Worm (Caenorhabditis elegans) whole organism, mixed stage, embryonic: ENCODE results near the gene C17F4.8.

Experiments used
- blmp-1 ChIP-seq: fragments of 150-350 bp; optimal IDR thresholded peaks from 2 replicates; lab custom pipeline; 2014; ENCODE audit warnings: missing biosample characterization, missing genetic modification characterization
- ces-1 ChIP-seq: fragments of 150-350 bp; optimal IDR thresholded peaks from 2 replicates; lab custom pipeline; 2014; ENCODE audit warnings: missing biosample characterization, missing genetic modification reagents, missing genetic modification characterization
- elt-1 ChIP-seq: sonication (generic microtip); optimal IDR thresholded peaks from 2 replicates; lab custom pipeline; 2017; ENCODE audit warnings: missing genetic modification characterization, mild to moderate bottlenecking, missing compliant biosample characterization, antibody characterized with exemption, moderate library complexity, borderline replicate concordance; ENCODE audit not compliant: insufficient read depth
- elt-3 ChIP-seq: fragments of 150-350 bp; optimal IDR thresholded peaks from 2 replicates; lab custom pipeline; 2014; ENCODE audit warnings: missing biosample characterization, missing genetic modification characterization
- lin-13 ChIP-seq: fragments of 150-350 bp; optimal IDR thresholded peaks from 2 replicates; lab custom pipeline; 2014; ENCODE audit warnings: missing biosample characterization, missing genetic modification characterization
- mab-5 ChIP-seq: fragments of 150-350 bp; optimal IDR thresholded peaks from 2 replicates; lab custom pipeline; 2014; ENCODE audit warnings: missing biosample characterization, missing genetic modification characterization
- mep-1 ChIP-seq: fragments of 150-350 bp; optimal IDR thresholded peaks from 2 replicates; lab custom pipeline; 2017; ENCODE audit warnings: missing biosample characterization, missing genetic modification reagents, missing genetic modification characterization, inconsistent platforms
- nhr-12 ChIP-seq: fragments of 150-350 bp; optimal IDR thresholded peaks from 2 replicates; lab custom pipeline; 2014; ENCODE audit warnings: missing biosample characterization, missing genetic modification characterization
- nhr-237 ChIP-seq: fragments of 150-350 bp; optimal IDR thresholded peaks from 2 replicates; lab custom pipeline; 2014; ENCODE audit warnings: missing biosample characterization, missing genetic modification characterization
- nhr-28 ChIP-seq: fragments of 150-350 bp; optimal IDR thresholded peaks from 2 replicates; lab custom pipeline; 2014; ENCODE audit warnings: missing biosample characterization, missing genetic modification characterization
- nhr-76 ChIP-seq: sonication (generic microtip); optimal IDR thresholded peaks from 2 replicates; lab custom pipeline; 2017; ENCODE audit warnings: missing biosample characterization, missing genetic modification characterization
- pha-4 ChIP-seq: fragments of 150-350 bp; optimal IDR thresholded peaks from 2 replicates; lab custom pipeline; 2018; ENCODE audit warnings: missing biosample characterization, missing genetic modification reagents, missing genetic modification characterization
- snpc-4 ChIP-seq: fragments of 150-350 bp; optimal IDR thresholded peaks from 2 replicates; lab custom pipeline; 2014; ENCODE audit warnings: missing biosample characterization, missing genetic modification characterization

DNA sequence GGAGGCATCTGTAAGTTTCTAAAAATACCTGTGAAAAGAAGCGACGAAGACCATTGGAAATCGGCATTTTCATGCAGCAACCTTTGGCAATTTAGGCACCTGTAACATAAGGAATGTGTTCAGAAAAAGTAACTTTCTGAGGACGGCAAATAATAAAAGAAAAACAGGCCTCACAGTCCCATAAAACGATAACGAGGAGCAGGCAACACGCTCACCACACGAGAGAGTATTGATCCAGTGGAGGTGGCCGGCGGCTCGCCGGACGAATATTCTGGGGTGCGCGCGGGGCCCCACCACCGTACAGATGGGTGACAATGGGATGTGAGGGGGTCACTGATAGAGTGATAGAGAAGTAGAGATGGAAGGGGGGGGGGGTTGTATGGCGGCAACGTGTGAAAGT lies 40.3 kb upstream of the C17F4.8 start, which contains the start of gene F02E11.3:
- no peak for TF ChIP-seq lin-13 (tag; lab: Kevin White, UChicago)
- TF ChIP-seq ces-1 = no peak
- TF ChIP-seq snpc-4 (tag; lab: Kevin White, UChicago) = no peak
- no peak for TF ChIP-seq nhr-237 (tag; lab: Kevin White, UChicago)
- TF ChIP-seq nhr-12 (tag; lab: Kevin White, UChicago) = no peak
- TF ChIP-seq elt-1 (tag; lab: Kevin White, UChicago) = no peak
- no peak for TF ChIP-seq elt-3 (tag; lab: Kevin White, UChicago)
- no peak for TF ChIP-seq mab-5 (tag; lab: Kevin White, UChicago)
- TF ChIP-seq mep-1 (tag; lab: Kevin White, UChicago) = no peak
- TF ChIP-seq nhr-76 (tag; lab: Kevin White, UChicago) = no peak
- TF ChIP-seq nhr-28 (tag; lab: Kevin White, UChicago) = no peak
- TF ChIP-seq pha-4 (tag; lab: Kevin White, UChicago) = no peak
- TF ChIP-seq blmp-1 (tag; lab: Kevin White, UChicago) = no peak
